Fruit fly (Drosophila melanogaster) whole organism, embryonic: Measurements from ENCODE around the gene Ugt49B2.
A peak's percentile ranks its signal among the peaks of the same experiment; 100 is the strongest.

Experiments
- Abd-B ChIP-seq: fragments of 200-800 bp; sonication (Bioruptor generic); optimal IDR thresholded peaks from 2 replicates; lab custom pipeline; 2018; ENCODE audit warnings: missing biosample characterization, mild to moderate bottlenecking, missing genetic modification characterization, moderate library complexity
- CG11456 ChIP-seq: fragments of 200-800 bp; sonication (Bioruptor generic); IDR thresholded peaks from 3 replicates; pipeline ENCODE4 v1.3.6; 2022; ENCODE audit warnings: missing biosample characterization, missing genetic modification characterization
- CG14860 ChIP-seq: fragments of 200-800 bp; sonication (Bioruptor generic); IDR thresholded peaks from 3 replicates; pipeline ENCODE4 v1.3.6; 2022; ENCODE audit warnings: missing biosample characterization, missing genetic modification characterization; ENCODE audit not compliant: partially characterized antibody
- CG15073 ChIP-seq: fragments of 200-800 bp; sonication (Bioruptor generic); optimal IDR thresholded peaks from 2 replicates; lab custom pipeline; 2016; ENCODE audit warnings: missing biosample characterization, missing genetic modification characterization
- CG15601 ChIP-seq: fragments of 200-800 bp; sonication (Bioruptor generic); optimal IDR thresholded peaks from 3 replicates; lab custom pipeline; 2019; ENCODE audit warnings: missing biosample characterization, mild to moderate bottlenecking, missing genetic modification characterization, moderate library complexity
- CG32532 ChIP-seq: fragments of 200-800 bp; sonication (Bioruptor generic); IDR thresholded peaks from 2 replicates; pipeline ENCODE4 v1.3.6; 2022; ENCODE audit warnings: missing biosample characterization, missing genetic modification characterization
- CG6854 ChIP-seq: fragments of 200-800 bp; sonication (Bioruptor generic); optimal IDR thresholded peaks from 3 replicates; lab custom pipeline; 2017; ENCODE audit warnings: missing biosample characterization, mild to moderate bottlenecking, missing genetic modification characterization
- Fer3 ChIP-seq: fragments of 200-800 bp; sonication (Bioruptor generic); optimal IDR thresholded peaks from 2 replicates; lab custom pipeline; 2018; ENCODE audit warnings: missing biosample characterization, mild to moderate bottlenecking, missing genetic modification characterization, moderate library complexity
- HHEX ChIP-seq: fragments of 200-800 bp; sonication (Bioruptor generic); optimal IDR thresholded peaks from 3 replicates; lab custom pipeline; 2017; ENCODE audit warnings: missing biosample characterization, mild to moderate bottlenecking, missing genetic modification characterization, missing genetic modification reagents
- Kr ChIP-seq: fragments of 200-800 bp; sonication (Bioruptor generic); optimal IDR thresholded peaks from 2 replicates; lab custom pipeline; 2017; ENCODE audit warnings: missing biosample characterization, mild to moderate bottlenecking, missing genetic modification characterization
- dan ChIP-seq: fragments of 200-800 bp; sonication (Bioruptor generic); IDR thresholded peaks from 2 replicates; pipeline ENCODE4 v1.3.6; 2022; ENCODE audit warnings: missing biosample characterization, missing genetic modification characterization
- fru ChIP-seq: fragments of >200 bp; optimal IDR thresholded peaks from 2 replicates; lab custom pipeline; 2017
- gfzf ChIP-seq: fragments of 200-800 bp; sonication (Bioruptor generic); optimal IDR thresholded peaks from 2 replicates; lab custom pipeline; 2016; ENCODE audit warnings: missing biosample characterization, mild to moderate bottlenecking, missing genetic modification characterization, moderate library complexity

DNA sequence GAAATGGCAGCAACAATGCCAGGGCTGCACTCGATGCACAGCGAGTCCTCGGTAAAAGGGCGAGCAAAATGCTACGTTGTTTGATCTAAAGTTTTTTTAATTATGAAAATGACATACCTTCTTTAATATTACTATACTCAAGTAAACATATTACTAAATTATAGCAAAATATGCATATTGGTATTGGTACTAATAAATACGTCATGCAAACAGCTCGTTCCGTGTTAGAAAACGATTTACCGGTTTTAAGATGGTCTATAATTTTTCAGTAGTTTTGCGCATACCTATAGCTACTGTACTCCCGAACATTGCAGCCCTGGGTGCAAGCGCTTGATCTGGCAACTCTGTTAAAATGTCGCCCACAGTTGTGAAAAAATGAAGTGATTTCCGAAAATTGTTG is 34.3 kb downstream of the Ugt49B2 start:
- TF ChIP-seq CG32532 (GFP tag; lab: Robert Waterston, UW) (peak; percentile 94), CG11456 (GFP tag; lab: Robert Waterston, UW) (peak; percentile 89), dan (GFP tag; lab: Robert Waterston, UW) (peak; percentile 81), fru (lab: Kevin White, UChicago) (no peak), Fer3 (tag; lab: Kevin White, UChicago) (peak; percentile 95), gfzf (GFP tag; lab: Kevin White, UChicago) (peak; percentile 41), CG15601 (peak; percentile 93), Abd-B (GFP tag; lab: Kevin White, UChicago) (peak; percentile 97), HHEX (GFP tag; lab: Kevin White, UChicago) (peak; percentile 92), Kr (GFP tag; lab: Kevin White, UChicago) (no peak), CG14860 (GFP tag; lab: Robert Waterston, UW) (no peak), CG6854 (GFP tag; lab: Kevin White, UChicago) (peak; percentile 85), CG15073 (GFP tag; lab: Kevin White, UChicago) (peak; percentile 75)
